Fruit fly (Drosophila melanogaster): ENCODE measurements around the gene CG33764.

The CG33764 gene

DNA sequence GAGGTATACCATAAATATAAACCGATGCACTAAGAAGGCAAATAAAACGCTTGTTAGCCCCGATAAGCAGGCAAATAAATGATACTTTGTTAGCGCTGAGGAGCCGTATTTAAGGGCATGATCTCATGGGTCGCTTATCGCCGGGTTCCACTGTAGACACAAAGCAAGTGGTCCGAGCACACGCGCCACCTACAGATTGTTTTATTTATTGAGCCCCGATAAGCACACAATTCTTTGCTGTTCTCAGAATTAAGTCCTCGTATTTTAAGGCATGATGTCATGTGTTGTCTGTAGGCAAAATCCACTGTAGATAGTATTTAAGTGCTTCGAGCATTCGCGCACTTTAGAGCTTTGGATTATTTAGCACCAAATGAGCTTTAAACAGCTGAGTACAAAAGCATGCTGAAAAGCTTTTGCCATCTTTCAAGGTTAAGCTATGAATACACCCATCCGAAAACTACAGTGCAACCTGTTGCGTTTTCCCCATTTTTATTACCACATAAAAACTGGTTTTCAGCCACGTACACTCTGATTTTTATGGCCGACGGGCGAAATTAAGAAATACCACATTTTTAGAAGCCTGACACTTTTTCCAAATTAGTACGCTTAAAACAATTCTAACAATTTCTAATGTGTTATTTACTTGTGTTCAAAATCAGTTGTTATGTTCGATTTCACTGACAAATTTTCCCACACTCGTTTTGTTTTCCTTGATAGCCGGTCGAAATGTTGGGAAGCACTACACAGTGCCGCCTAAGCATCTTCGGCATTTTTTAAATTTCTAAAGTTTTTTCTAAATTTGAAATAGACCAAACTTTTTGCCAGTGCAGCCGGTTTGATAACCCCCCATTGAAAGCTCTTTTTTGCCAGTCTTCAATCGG, 27.6 kb downstream of the CG33764 start, which contains the start of gene Sqor (continued):
- TF ChIP-seq az2 (GFP tag; optimal IDR thresholded peaks at IDR 0.05) = peak; percentile 72
- TF ChIP-seq CG17359 (tag; optimal IDR thresholded peaks at IDR 0.05) = peak; percentile 86
- TF ChIP-seq CG6254 (GFP tag; optimal IDR thresholded peaks at IDR 0.05) = no peak
- TF ChIP-seq Dp (GFP tag; optimal IDR thresholded peaks at IDR 0.05) = peak; percentile 23
- TF ChIP-seq CG10274 (GFP tag; optimal IDR thresholded peaks at IDR 0.05) = peak; percentile 77
- peak; percentile 80 for TF ChIP-seq CG14014 (GFP tag; IDR thresholded peaks at IDR 0.05)
- TF ChIP-seq YL-1 (GFP tag; optimal IDR thresholded peaks at IDR 0.05) = peak; percentile 71
- TF ChIP-seq prd (optimal IDR thresholded peaks at IDR 0.05) = no peak
- TF ChIP-seq prd (GFP tag; IDR thresholded peaks at IDR 0.05) = peak; percentile 73
- TF ChIP-seq sob (GFP tag; IDR thresholded peaks at IDR 0.05) = peak; percentile 78
- peak; percentile 82 for TF ChIP-seq Asciz (GFP tag; optimal IDR thresholded peaks at IDR 0.05)
- TF ChIP-seq ase (GFP tag; IDR thresholded peaks at IDR 0.05) = peak; percentile 76; the same call in 2 of the 3 replicates
- TF ChIP-seq ssp (GFP tag; IDR thresholded peaks at IDR 0.05) = peak; percentile 47
- peak; percentile 36; the same call in 1 of the 2 replicates for TF ChIP-seq Bgb (GFP tag; IDR thresholded peaks at IDR 0.05; ENCODE audit: partially characterized antibody)
- TF ChIP-seq usp (GFP tag; optimal IDR thresholded peaks at IDR 0.05) = no peak
- peak; percentile 93 for TF ChIP-seq CG3281 (GFP tag; optimal IDR thresholded peaks at IDR 0.05)
- TF ChIP-seq CG3407 (GFP tag; optimal IDR thresholded peaks at IDR 0.05) = peak; percentile 53
- peak; percentile 58; the same call in 1 of the 2 replicates for TF ChIP-seq CG11696 (GFP tag; IDR thresholded peaks at IDR 0.05)
- peak; percentile 57; the same call in 1 of the 2 replicates for TF ChIP-seq CG10321 (GFP tag; IDR thresholded peaks at IDR 0.05)
- peak; percentile 62; the same call in 1 of the 2 replicates for TF ChIP-seq dimm (GFP tag; IDR thresholded peaks at IDR 0.05)
- peak; percentile 65 for TF ChIP-seq gcm2 (GFP tag; optimal IDR thresholded peaks at IDR 0.05)
- TF ChIP-seq zfh1 (GFP tag; IDR thresholded peaks at IDR 0.05) = peak; percentile 66; the same call in 2 of the 3 replicates
- TF ChIP-seq tll (GFP tag; optimal IDR thresholded peaks at IDR 0.05) = no peak
- TF ChIP-seq maf-S (GFP tag; optimal IDR thresholded peaks at IDR 0.05) = peak; percentile 90
- peak; percentile 86 for TF ChIP-seq fd3F (GFP tag; optimal IDR thresholded peaks at IDR 0.05)
- no peak for TF ChIP-seq Opbp (GFP tag; IDR thresholded peaks at IDR 0.05; ENCODE audit: partially characterized antibody)
- no peak for TF ChIP-seq Sry-β (GFP tag; optimal IDR thresholded peaks at IDR 0.05)
- peak; percentile 89 for TF ChIP-seq Fer1 (GFP tag; optimal IDR thresholded peaks at IDR 0.05)
- no peak; the same call in 1 of the 2 replicates for TF ChIP-seq CG11085 (GFP tag; IDR thresholded peaks at IDR 0.05)
- no peak for TF ChIP-seq mirr (GFP tag; optimal IDR thresholded peaks at IDR 0.05)
- peak; percentile 55 for TF ChIP-seq Deaf1 (tag; optimal IDR thresholded peaks at IDR 0.05)
- TF ChIP-seq CG8089 (GFP tag; optimal IDR thresholded peaks at IDR 0.05) = peak; percentile 66
- peak; percentile 54 for TF ChIP-seq CG2116 (GFP tag; optimal IDR thresholded peaks at IDR 0.05)
- TF ChIP-seq CG31388 (GFP tag; optimal IDR thresholded peaks at IDR 0.05) = peak; percentile 10
- TF ChIP-seq CG17829 (tag; optimal IDR thresholded peaks at IDR 0.05) = peak; percentile 78
- TF ChIP-seq phol (tag; optimal IDR thresholded peaks at IDR 0.05) = peak; percentile 74
- TF ChIP-seq her (GFP tag; optimal IDR thresholded peaks at IDR 0.05) = peak; percentile 86
- TF ChIP-seq Doc3 (GFP tag; IDR thresholded peaks at IDR 0.05; ENCODE audit: partially characterized antibody) = no peak
- TF ChIP-seq CG10431 (GFP tag; optimal IDR thresholded peaks at IDR 0.05) = no peak
- TF ChIP-seq CG9437 (GFP tag; optimal IDR thresholded peaks at IDR 0.05) = peak; percentile 85
- no peak; the same call in 1 of the 2 replicates for TF ChIP-seq Dref (GFP tag; IDR thresholded peaks at IDR 0.05)
- TF ChIP-seq so (GFP tag; IDR thresholded peaks at IDR 0.05) = peak; percentile 85
- peak; percentile 59 for TF ChIP-seq CG1024 (GFP tag; IDR thresholded peaks at IDR 0.05)
- peak; percentile 54 for TF ChIP-seq kay (GFP tag; optimal IDR thresholded peaks at IDR 0.05)
- peak; percentile 16 for TF ChIP-seq CG17568 (GFP tag; optimal IDR thresholded peaks at IDR 0.05)
- peak; percentile 82 for TF ChIP-seq pnt (GFP tag; optimal IDR thresholded peaks at IDR 0.05)
- peak; percentile 19 for TF ChIP-seq stwl (tag; optimal IDR thresholded peaks at IDR 0.05)
- peak; percentile 51 for TF ChIP-seq CG10654 (GFP tag; optimal IDR thresholded peaks at IDR 0.05)
